Worm (Caenorhabditis elegans): ENCODE data around the gene ZC395.11.

Gene ZC395.11

DNA sequence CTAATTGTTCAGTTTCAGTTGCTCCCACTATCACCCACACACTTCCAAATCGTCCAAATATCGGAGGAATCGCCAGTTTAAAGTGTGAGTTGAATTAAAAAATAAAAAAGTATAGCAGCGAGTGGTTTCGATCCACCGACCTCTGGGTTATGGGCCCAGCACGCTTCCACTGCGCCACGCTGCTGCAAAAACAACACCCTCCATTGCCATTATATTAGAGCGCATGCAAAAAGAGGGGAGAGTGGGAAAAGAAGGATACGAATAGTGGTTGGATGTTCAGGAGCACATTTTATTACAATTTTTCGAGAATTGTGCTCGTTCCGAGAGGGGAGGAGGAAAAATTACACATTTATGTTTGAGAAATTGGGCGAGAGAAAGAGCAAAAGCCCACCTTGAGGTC, 8.8 kb upstream of the ZC395.11 start (continued):
- TF ChIP-seq rnt-1 (tag; optimal IDR thresholded peaks at IDR 0.05) (peak; percentile 82), ama-1 (optimal IDR thresholded peaks at IDR 0.05) (no peak), hlh-15 (tag; optimal IDR thresholded peaks at IDR 0.05) (peak; percentile 63), eyg-1 (tag; optimal IDR thresholded peaks at IDR 0.05) (peak; percentile 63), pros-1 (tag; optimal IDR thresholded peaks at IDR 0.05) (no peak), K09A11.1 (tag; optimal IDR thresholded peaks at IDR 0.05; ENCODE audit: insufficient read depth) (peak; percentile 70), lim-6 (tag; optimal IDR thresholded peaks at IDR 0.05) (peak; percentile 22), hlh-8 (tag; optimal IDR thresholded peaks at IDR 0.05) (peak; percentile 73), ceh-24 (tag; optimal IDR thresholded peaks at IDR 0.05) (peak; percentile 41), che-1 (tag; optimal IDR thresholded peaks at IDR 0.05) (peak; percentile 90), pax-1 (tag; optimal IDR thresholded peaks at IDR 0.05) (no peak), sdc-2 (tag; optimal IDR thresholded peaks at IDR 0.05) (peak; percentile 81), F13H6.1 (tag; optimal IDR thresholded peaks at IDR 0.05) (peak; percentile 91), ceh-6 (GFP tag; optimal IDR thresholded peaks at IDR 0.05) (peak; percentile 84), ceh-22 (tag; optimal IDR thresholded peaks at IDR 0.05) (no peak), odd-2 (tag; optimal IDR thresholded peaks at IDR 0.05) (peak; percentile 67), tbx-2 (tag; optimal IDR thresholded peaks at IDR 0.05) (peak; percentile 83)

DNA sequence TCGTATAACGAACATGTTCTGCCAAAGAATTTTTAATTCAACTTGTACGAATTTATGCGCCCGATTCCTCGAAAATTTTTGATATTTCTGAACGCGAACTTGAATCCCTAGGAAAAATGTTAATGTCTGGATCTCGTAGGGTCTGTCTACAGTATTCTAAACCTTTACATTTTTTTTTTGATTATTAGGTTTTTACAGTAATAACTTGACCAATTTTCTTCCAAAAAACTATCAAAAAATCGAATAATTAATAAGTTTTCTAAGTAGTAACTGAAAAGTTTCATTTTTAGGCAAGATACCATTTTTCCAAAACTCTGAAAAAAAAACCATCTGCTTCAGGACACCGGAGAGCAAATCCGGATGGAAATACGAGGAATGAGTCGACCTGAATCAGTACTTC, 8.2 kb upstream of the ZC395.11 start:
- no peak for TF ChIP-seq nfya-1 (tag; optimal IDR thresholded peaks at IDR 0.05)
- TF ChIP-seq T23F11.4 (GFP tag; optimal IDR thresholded peaks at IDR 0.05) = no peak
- TF ChIP-seq hlh-30 (tag; optimal IDR thresholded peaks at IDR 0.05; ENCODE audit: insufficient read depth) = no peak
- TF ChIP-seq ama-1 (optimal IDR thresholded peaks at IDR 0.05) = no peak

DNA sequence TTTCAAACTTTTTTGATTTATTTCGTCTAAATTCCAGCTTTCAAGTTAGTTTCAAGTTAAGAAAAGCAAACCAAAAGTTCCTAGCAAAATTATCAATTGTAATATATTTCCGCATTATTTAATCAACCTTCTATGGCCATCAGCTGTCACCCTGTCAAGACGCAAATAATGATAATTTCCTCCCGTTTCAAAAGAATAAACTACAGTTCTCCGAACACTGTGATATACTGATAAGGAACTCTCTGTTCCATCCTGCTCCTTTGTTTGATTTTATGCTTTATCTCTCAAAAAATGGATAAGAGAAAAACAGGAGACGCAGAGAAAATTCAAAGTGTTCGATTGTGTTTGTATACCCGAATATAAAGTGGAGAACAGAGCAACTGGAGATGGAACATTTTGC, 5.2 kb upstream of the ZC395.11 start:
- TF ChIP-seq elt-2 (tag; optimal IDR thresholded peaks at IDR 0.05) (peak; percentile 23), ceh-31 (tag; optimal IDR thresholded peaks at IDR 0.05) (no peak)

DNA sequence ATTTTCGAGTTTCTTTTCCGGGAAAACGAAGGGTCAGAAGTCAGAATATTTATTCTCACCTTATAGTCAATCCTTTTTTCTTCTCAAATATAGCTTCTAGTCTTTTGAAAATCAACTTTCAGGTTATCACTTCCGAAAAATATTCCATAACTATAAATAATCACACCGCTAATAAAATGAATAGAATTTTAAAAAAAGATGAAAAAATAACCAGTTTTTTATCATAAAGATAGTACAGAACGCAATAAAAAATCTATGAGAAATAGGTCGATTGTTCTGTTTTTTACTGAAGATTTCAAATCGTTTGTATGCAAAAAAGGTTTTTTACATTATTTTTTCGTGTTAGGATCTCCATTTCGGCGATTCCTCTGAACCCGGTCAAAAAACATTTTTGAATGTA, 4.1 kb upstream of the ZC395.11 start:
- TF ChIP-seq fax-1 (tag; optimal IDR thresholded peaks at IDR 0.05) (no peak), fkh-6 (tag; optimal IDR thresholded peaks at IDR 0.05) (no peak), ttx-3 (tag; optimal IDR thresholded peaks at IDR 0.05) (no peak), pha-2 (tag; optimal IDR thresholded peaks at IDR 0.05) (no peak), nfya-1 (tag; optimal IDR thresholded peaks at IDR 0.05) (no peak), ztf-16 (tag; optimal IDR thresholded peaks at IDR 0.05) (no peak), ceh-34 (tag; optimal IDR thresholded peaks at IDR 0.05) (no peak), C08G9.2 (tag; optimal IDR thresholded peaks at IDR 0.05) (no peak), npax-4 (tag; optimal IDR thresholded peaks at IDR 0.05) (no peak), pros-1 (tag; optimal IDR thresholded peaks at IDR 0.05) (no peak), sdc-2 (tag; optimal IDR thresholded peaks at IDR 0.05) (no peak), che-1 (tag; optimal IDR thresholded peaks at IDR 0.05) (no peak)

DNA sequence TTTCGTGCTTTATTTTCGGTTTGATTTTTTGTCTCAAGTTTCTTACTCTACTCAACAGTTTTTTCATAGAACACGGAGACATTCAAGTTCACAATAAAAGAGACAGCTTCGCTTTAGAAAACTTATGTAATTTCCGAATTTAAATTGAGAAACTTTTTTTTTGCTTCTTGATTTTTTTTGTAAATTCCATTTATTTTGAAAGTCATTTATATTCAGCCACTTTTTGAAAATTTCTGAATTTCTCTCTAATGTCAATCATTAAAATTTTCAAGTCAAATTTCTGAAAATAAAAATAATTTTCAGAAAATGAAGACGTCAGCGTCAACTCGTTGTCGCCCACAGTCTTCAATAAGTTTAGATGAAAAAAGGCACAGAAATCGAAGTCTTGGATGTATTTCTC, 1.8 kb upstream of the ZC395.11 start, which contains the start of gene T15B12.1:
T15B12.1 (plus strand) TSS at position 301 of the 400 bp plus-strand sequence.
- TF ChIP-seq ceh-14 (tag; optimal IDR thresholded peaks at IDR 0.05) = no peak
- no peak for TF ChIP-seq dve-1 (tag; optimal IDR thresholded peaks at IDR 0.05)
- no peak for TF ChIP-seq pha-4 (tag; optimal IDR thresholded peaks at IDR 0.05)

DNA sequence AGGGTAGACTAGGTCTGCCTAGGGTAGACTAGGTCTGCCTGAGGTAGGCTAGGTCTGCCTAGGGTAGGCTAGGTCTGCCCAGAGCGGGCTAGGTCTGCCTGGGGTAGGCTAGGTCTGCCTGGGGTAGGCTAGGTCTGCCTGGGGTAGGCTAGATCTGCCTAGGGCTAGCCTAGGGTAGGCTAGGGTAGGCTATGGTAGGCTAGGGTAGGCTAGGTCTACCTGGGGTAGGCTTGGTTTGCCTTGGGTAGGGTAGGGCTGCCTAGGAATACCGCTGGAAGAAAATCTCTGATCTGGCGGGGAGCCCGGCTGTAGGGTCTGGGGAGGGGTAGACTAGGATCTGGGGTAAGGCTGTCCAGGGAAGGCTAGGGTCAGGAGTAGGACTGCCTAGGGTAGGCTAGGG, 621 bp downstream of the ZC395.11 start:
- no peak for TF ChIP-seq gmeb-2 (tag; optimal IDR thresholded peaks at IDR 0.05)
- TF ChIP-seq T23F11.4 (GFP tag; optimal IDR thresholded peaks at IDR 0.05) = no peak
- TF ChIP-seq elt-4 (tag; optimal IDR thresholded peaks at IDR 0.05) = no peak
- no peak for TF ChIP-seq ceh-30 (tag; optimal IDR thresholded peaks at IDR 0.05)
- TF ChIP-seq lin-11 (tag; optimal IDR thresholded peaks at IDR 0.05) = no peak
- TF ChIP-seq ceh-6 (GFP tag; optimal IDR thresholded peaks at IDR 0.05) = no peak
- no peak for TF ChIP-seq ceh-14 (tag; optimal IDR thresholded peaks at IDR 0.05)
- no peak for TF ChIP-seq ama-1 (optimal IDR thresholded peaks at IDR 0.05)
- no peak for TF ChIP-seq tbx-7 (tag; optimal IDR thresholded peaks at IDR 0.05)
- no peak for TF ChIP-seq pat-9 (tag; optimal IDR thresholded peaks at IDR 0.05)
- TF ChIP-seq pros-1 (tag; optimal IDR thresholded peaks at IDR 0.05) = no peak
- TF ChIP-seq tbx-2 (tag; optimal IDR thresholded peaks at IDR 0.05) = no peak
- no peak for TF ChIP-seq sox-2 (GFP tag; IDR thresholded peaks at IDR 0.05)
- no peak for TF ChIP-seq pha-4 (tag; optimal IDR thresholded peaks at IDR 0.05)
- TF ChIP-seq zip-5 (tag; optimal IDR thresholded peaks at IDR 0.05) = no peak
- no peak for TF ChIP-seq ceh-22 (tag; optimal IDR thresholded peaks at IDR 0.05)
- no peak for TF ChIP-seq F13H6.1 (tag; optimal IDR thresholded peaks at IDR 0.05)
- TF ChIP-seq ttx-3 (tag; optimal IDR thresholded peaks at IDR 0.05) = no peak
- no peak for TF ChIP-seq hlh-13 (GFP tag; optimal IDR thresholded peaks at IDR 0.05)
- no peak for TF ChIP-seq K09A11.1 (tag; optimal IDR thresholded peaks at IDR 0.05; ENCODE audit: insufficient read depth)

Measured in whole organism, late embryonic.